Worm (Caenorhabditis elegans): ENCODE results near the gene Y60A3A.16.

Y60A3A.16 gene

ce11 chrV:19905988-19906387 lies 16.5 kb downstream of the Y60A3A.16 start:
- no peak for TF ChIP-seq hmbx-1 (tag; optimal IDR thresholded peaks at IDR 0.05)
- no peak for TF ChIP-seq tbx-37 (GFP tag; conservative IDR thresholded peaks at IDR 0.05)
- no peak for TF ChIP-seq hnd-1 (tag; optimal IDR thresholded peaks at IDR 0.05)
- no peak for TF ChIP-seq tbx-11 (GFP tag; IDR thresholded peaks at IDR 0.05)
- no peak for TF ChIP-seq ceh-13 (GFP tag; optimal IDR thresholded peaks at IDR 0.05)
- no peak for TF ChIP-seq pes-1 (GFP tag; IDR thresholded peaks at IDR 0.05)
- TF ChIP-seq ama-1 (optimal IDR thresholded peaks at IDR 0.05), result no peak
- no peak for TF ChIP-seq sea-1 (GFP tag; conservative IDR thresholded peaks at IDR 0.05)
- no peak for TF ChIP-seq tra-4 (tag; optimal IDR thresholded peaks at IDR 0.05)
- TF ChIP-seq ceh-36 (tag; optimal IDR thresholded peaks at IDR 0.05), result no peak

ce11 chrV:19904790-19905189 lies 17.7 kb downstream of the Y60A3A.16 start:
- TF ChIP-seq tbx-11 (GFP tag; IDR thresholded peaks at IDR 0.05) (no peak), sea-1 (GFP tag; conservative IDR thresholded peaks at IDR 0.05) (no peak), ceh-36 (tag; optimal IDR thresholded peaks at IDR 0.05) (no peak), hmg-4 (GFP tag; optimal IDR thresholded peaks at IDR 0.05) (no peak), hnd-1 (tag; optimal IDR thresholded peaks at IDR 0.05) (no peak), ceh-13 (GFP tag; optimal IDR thresholded peaks at IDR 0.05) (no peak), tbx-37 (GFP tag; conservative IDR thresholded peaks at IDR 0.05) (no peak), hmbx-1 (tag; optimal IDR thresholded peaks at IDR 0.05) (no peak), ets-7 (tag; optimal IDR thresholded peaks at IDR 0.05) (no peak)

ce11 chrV:19901826-19902225 lies 20.7 kb downstream of the Y60A3A.16 start:
- TF ChIP-seq hmg-4 (GFP tag; optimal IDR thresholded peaks at IDR 0.05) (no peak), ceh-36 (tag; optimal IDR thresholded peaks at IDR 0.05) (no peak), hmbx-1 (tag; optimal IDR thresholded peaks at IDR 0.05) (no peak), B0310.2 (tag; optimal IDR thresholded peaks at IDR 0.05) (no peak), tra-4 (tag; optimal IDR thresholded peaks at IDR 0.05) (no peak), scrt-1 (GFP tag; IDR thresholded peaks at IDR 0.05) (no peak), F13C5.2 (tag; optimal IDR thresholded peaks at IDR 0.05) (no peak), hnd-1 (tag; optimal IDR thresholded peaks at IDR 0.05) (no peak), tbx-37 (GFP tag; conservative IDR thresholded peaks at IDR 0.05) (no peak)

ce11 chrV:19899167-19899566 lies 23.3 kb downstream of the Y60A3A.16 start, which contains the start of gene Y116F11B.14:
TSS of gene Y116F11B.14 (plus strand) at chrV:19899467.
- TF ChIP-seq hmbx-1 (tag; optimal IDR thresholded peaks at IDR 0.05) (no peak), pes-1 (GFP tag; IDR thresholded peaks at IDR 0.05) (no peak), ama-1 (optimal IDR thresholded peaks at IDR 0.05) (no peak), ceh-36 (tag; optimal IDR thresholded peaks at IDR 0.05) (no peak), tbx-37 (GFP tag; conservative IDR thresholded peaks at IDR 0.05) (no peak), tra-4 (tag; optimal IDR thresholded peaks at IDR 0.05) (no peak), hnd-1 (tag; optimal IDR thresholded peaks at IDR 0.05) (no peak), flt-1 (GFP tag; IDR thresholded peaks at IDR 0.05) (no peak), aly-1 (tag; optimal IDR thresholded peaks at IDR 0.05) (no peak)

- TF ChIP-seq tra-4 (tag; optimal IDR thresholded peaks at IDR 0.05) (no peak), ama-1 (optimal IDR thresholded peaks at IDR 0.05) (no peak), ceh-36 (tag; optimal IDR thresholded peaks at IDR 0.05) (no peak), B0310.2 (tag; optimal IDR thresholded peaks at IDR 0.05) (no peak), aly-1 (tag; optimal IDR thresholded peaks at IDR 0.05) (no peak), hnd-1 (tag; optimal IDR thresholded peaks at IDR 0.05) (no peak), tbx-11 (GFP tag; IDR thresholded peaks at IDR 0.05) (no peak), hmbx-1 (tag; optimal IDR thresholded peaks at IDR 0.05) (no peak), tbx-37 (GFP tag; conservative IDR thresholded peaks at IDR 0.05) (no peak), ets-7 (tag; optimal IDR thresholded peaks at IDR 0.05) (no peak), sea-1 (GFP tag; conservative IDR thresholded peaks at IDR 0.05) (no peak), flt-1 (GFP tag; IDR thresholded peaks at IDR 0.05) (no peak), ceh-13 (GFP tag; optimal IDR thresholded peaks at IDR 0.05) (no peak), pes-1 (GFP tag; IDR thresholded peaks at IDR 0.05) (no peak)
These were observed 24.5 kb downstream of the Y60A3A.16 start for ce11 chrV:19897982-19898381.

ce11 chrV:19897557-19897956 lies 25.0 kb downstream of the Y60A3A.16 start:
- no peak for TF ChIP-seq flt-1 (GFP tag; IDR thresholded peaks at IDR 0.05)
- peak; percentile 4 for TF ChIP-seq F13C5.2 (tag; optimal IDR thresholded peaks at IDR 0.05)

ce11 chrV:19895250-19895649 lies 27.3 kb downstream of the Y60A3A.16 start, which contains the start of gene gly-4:
TSS of gene gly-4 (minus strand) at chrV:19895350.
- TF ChIP-seq pes-1 (GFP tag; IDR thresholded peaks at IDR 0.05) (no peak), ets-7 (tag; optimal IDR thresholded peaks at IDR 0.05) (no peak), B0310.2 (tag; optimal IDR thresholded peaks at IDR 0.05) (no peak), tbx-37 (GFP tag; conservative IDR thresholded peaks at IDR 0.05) (no peak), ceh-36 (tag; optimal IDR thresholded peaks at IDR 0.05) (no peak), scrt-1 (GFP tag; IDR thresholded peaks at IDR 0.05) (no peak), flt-1 (GFP tag; IDR thresholded peaks at IDR 0.05) (no peak), hmbx-1 (tag; optimal IDR thresholded peaks at IDR 0.05) (no peak), F13C5.2 (tag; optimal IDR thresholded peaks at IDR 0.05) (no peak), aly-1 (tag; optimal IDR thresholded peaks at IDR 0.05) (no peak), hmg-4 (GFP tag; optimal IDR thresholded peaks at IDR 0.05) (no peak), tbx-11 (GFP tag; IDR thresholded peaks at IDR 0.05) (no peak), sea-1 (GFP tag; conservative IDR thresholded peaks at IDR 0.05) (no peak), hnd-1 (tag; optimal IDR thresholded peaks at IDR 0.05) (no peak)

ce11 chrV:19882916-19883315 lies 39.6 kb downstream of the Y60A3A.16 start, which contains the start of gene Y116F11B.13:
TSS of gene Y116F11B.13 (plus strand) at chrV:19883216.
- TF ChIP-seq tra-4 (tag; optimal IDR thresholded peaks at IDR 0.05) (no peak), hmbx-1 (tag; optimal IDR thresholded peaks at IDR 0.05) (no peak), ama-1 (optimal IDR thresholded peaks at IDR 0.05) (no peak), aly-1 (tag; optimal IDR thresholded peaks at IDR 0.05) (no peak), F13C5.2 (tag; optimal IDR thresholded peaks at IDR 0.05) (no peak), ets-7 (tag; optimal IDR thresholded peaks at IDR 0.05) (no peak), scrt-1 (GFP tag; IDR thresholded peaks at IDR 0.05) (no peak)
